Worm (Caenorhabditis elegans) whole organism, L2 larva: Measurements from ENCODE around the gene clec-3.

Experiments used
- aly-2 ChIP-seq: fragments of 150-350 bp; optimal IDR thresholded peaks from 2 replicates; lab custom pipeline; 2014; ENCODE audit warnings: missing biosample characterization, missing genetic modification characterization
- ama-1 ChIP-seq: fragments of 150-350 bp; optimal IDR thresholded peaks from 2 replicates; lab custom pipeline; 2018; ENCODE audit warnings: inconsistent platforms
- ceh-16 ChIP-seq: fragments of 150-350 bp; optimal IDR thresholded peaks from 2 replicates; lab custom pipeline; 2014; ENCODE audit warnings: missing biosample characterization, missing genetic modification characterization
- lsy-2 ChIP-seq, 2 experiments: fragments of 150-350 bp in 1 of 2; sonication (generic microtip) in 1 of 2; optimal IDR thresholded peaks; 2 replicates each; lab custom pipeline; 2014 to 2017; ENCODE audit warnings: missing biosample characterization in 2 of 2, missing genetic modification characterization in 2 of 2
- nhr-23 ChIP-seq: fragments of 150-350 bp; optimal IDR thresholded peaks from 2 replicates; lab custom pipeline; 2014; ENCODE audit warnings: missing biosample characterization, missing genetic modification reagents, missing genetic modification characterization

- TF ChIP-seq aly-2 (tag; lab: Kevin White, UChicago), result no peak
- no peak for TF ChIP-seq lsy-2 (tag; optimal IDR thresholded peaks at IDR 0.05; lab: Kevin White, UChicago)
- no peak for TF ChIP-seq ama-1 (lab: Kevin White, UChicago)
- TF ChIP-seq nhr-23 (tag; lab: Kevin White, UChicago), result no peak
- TF ChIP-seq ceh-16 (tag; lab: Kevin White, UChicago), result no peak
Measured at ce11 chrII:2992300-2992699, 27.4 kb downstream of the clec-3 start.
